Worm (Caenorhabditis elegans) whole organism, early embryonic: ENCODE measurements around the gene F23D12.3.

Source experiments
- ama-1 ChIP-seq: fragments of 150-350 bp; optimal IDR thresholded peaks from 2 replicates; lab custom pipeline; 2014
- ceh-13 ChIP-seq: fragments of 200-800 bp; sonication (Bioruptor generic); optimal IDR thresholded peaks from 2 replicates; lab custom pipeline; 2018; ENCODE audit warnings: mild to moderate bottlenecking, missing genetic modification characterization, missing compliant biosample characterization
- hmg-4 ChIP-seq: fragments of 200-800 bp; sonication (Bioruptor generic); optimal IDR thresholded peaks from 2 replicates; lab custom pipeline; 2018; ENCODE audit warnings: mild to moderate bottlenecking, missing genetic modification characterization, missing compliant biosample characterization
- tra-4 ChIP-seq: sonication (generic microtip); optimal IDR thresholded peaks from 2 replicates; lab custom pipeline; 2017; ENCODE audit warnings: missing genetic modification characterization, missing compliant biosample characterization

DNA sequence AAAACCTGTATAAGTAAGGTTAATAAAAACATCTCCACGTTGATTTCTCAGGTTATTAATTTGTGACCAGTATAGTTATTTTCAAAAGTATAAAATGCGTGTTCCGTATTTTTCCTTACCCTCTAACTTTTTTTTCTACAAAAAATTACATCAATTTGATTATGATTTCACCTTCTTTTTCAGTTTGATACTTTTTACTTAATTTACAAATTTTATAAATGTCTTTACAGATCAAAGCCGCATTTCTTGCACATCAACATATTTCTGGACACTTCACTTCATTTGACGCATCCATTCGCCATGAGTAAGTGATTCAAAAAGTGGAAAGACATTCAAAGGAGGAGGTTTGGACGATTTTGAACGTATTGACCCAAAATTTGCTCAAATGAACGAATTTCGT lies 18.0 kb downstream of the F23D12.3 start, which contains the start of gene Y66C5A.2:
- no peak for TF ChIP-seq ceh-13
- no peak for TF ChIP-seq hmg-4 (GFP tag; lab: Kevin White, UChicago)
- TF ChIP-seq ama-1, result no peak
- TF ChIP-seq tra-4, result no peak
